Fruit fly (Drosophila melanogaster) whole organism, embryonic: ENCODE measurements around the gene CG32040.

ENCODE experiments used
- Antp ChIP-seq: fragments of 200-800 bp; sonication (Bioruptor generic); optimal IDR thresholded peaks from 3 replicates; lab custom pipeline; 2016; ENCODE audit warnings: missing biosample characterization, missing genetic modification characterization
- BEAF-32 ChIP-seq: fragments of 200-800 bp; sonication (Bioruptor generic); optimal IDR thresholded peaks from 3 replicates; lab custom pipeline; 2017; ENCODE audit warnings: missing biosample characterization, missing genetic modification characterization, mild to moderate bottlenecking, moderate library complexity, missing genetic modification reagents
- CG10274 ChIP-seq: fragments of 200-800 bp; sonication (Bioruptor generic); optimal IDR thresholded peaks from 3 replicates; lab custom pipeline; 2017; ENCODE audit warnings: missing biosample characterization, mild to moderate bottlenecking, missing genetic modification characterization
- CG12391 ChIP-seq: fragments of 200-800 bp; sonication (Bioruptor generic); optimal IDR thresholded peaks from 3 replicates; lab custom pipeline; 2018; ENCODE audit warnings: missing biosample characterization, mild to moderate bottlenecking, missing genetic modification characterization, moderate library complexity
- CG15479 ChIP-seq: fragments of 200-800 bp; sonication (Bioruptor generic); optimal IDR thresholded peaks from 3 replicates; lab custom pipeline; 2019; ENCODE audit warnings: missing biosample characterization, mild to moderate bottlenecking, missing genetic modification characterization, moderate library complexity
- CG15696 ChIP-seq: fragments of 200-800 bp; sonication (Bioruptor generic); optimal IDR thresholded peaks from 2 replicates; lab custom pipeline; 2019; ENCODE audit warnings: missing biosample characterization, mild to moderate bottlenecking, missing genetic modification characterization, moderate library complexity
- CG16815 ChIP-seq: fragments of 200-800 bp; sonication (Bioruptor generic); optimal IDR thresholded peaks from 3 replicates; lab custom pipeline; 2017; ENCODE audit warnings: missing biosample characterization, mild to moderate bottlenecking, missing genetic modification characterization
- CG2889 ChIP-seq: fragments of 200-800 bp; sonication (Bioruptor generic); IDR thresholded peaks from 3 replicates; pipeline ENCODE4 v1.3.6; 2022; ENCODE audit warnings: missing biosample characterization, missing genetic modification characterization
- CG30431 ChIP-seq: fragments of 200-800 bp; sonication (Bioruptor generic); optimal IDR thresholded peaks from 2 replicates; lab custom pipeline; 2017; ENCODE audit warnings: missing biosample characterization, missing genetic modification characterization
- CG32767 ChIP-seq: fragments of 200-800 bp; sonication (Bioruptor generic); IDR thresholded peaks from 2 replicates; pipeline ENCODE4 v1.3.6; 2022; ENCODE audit warnings: missing biosample characterization, missing genetic modification characterization
- CG34224 ChIP-seq: fragments of 200-800 bp; sonication (Bioruptor generic); IDR thresholded peaks from 3 replicates; pipeline ENCODE4 v1.3.6; 2022; ENCODE audit warnings: missing biosample characterization, missing genetic modification characterization; ENCODE audit not compliant: partially characterized antibody
- CG3847 ChIP-seq: fragments of 200-800 bp; sonication (Bioruptor generic); IDR thresholded peaks from 2 replicates; pipeline ENCODE4 v1.3.6; 2022; ENCODE audit warnings: missing biosample characterization, missing genetic modification characterization
- CG4424 ChIP-seq: fragments of 200-800 bp; sonication (Bioruptor generic); optimal IDR thresholded peaks from 3 replicates; lab custom pipeline; 2016; ENCODE audit warnings: missing biosample characterization, missing genetic modification characterization
- CG4730 ChIP-seq: fragments of 200-800 bp; sonication (Bioruptor generic); IDR thresholded peaks from 2 replicates; pipeline ENCODE4 v1.3.6; 2022; ENCODE audit warnings: missing biosample characterization, missing genetic modification characterization
- CG6175 ChIP-seq: fragments of 200-800 bp; sonication (Bioruptor generic); IDR thresholded peaks from 3 replicates; pipeline ENCODE4 v1.3.6; 2022; ENCODE audit warnings: missing biosample characterization, missing genetic modification characterization
- CG6813 ChIP-seq: fragments of 200-800 bp; sonication (Bioruptor generic); optimal IDR thresholded peaks from 2 replicates; lab custom pipeline; 2017; ENCODE audit warnings: missing biosample characterization, missing genetic modification characterization, mild to moderate bottlenecking, moderate library complexity, missing genetic modification reagents
- CG7357 ChIP-seq: fragments of 200-800 bp; sonication (Bioruptor generic); IDR thresholded peaks from 3 replicates; pipeline ENCODE4 v1.3.6; 2022; ENCODE audit warnings: missing biosample characterization, missing genetic modification characterization
- CG7556 ChIP-seq: fragments of 200-800 bp; sonication (Bioruptor generic); optimal IDR thresholded peaks from 2 replicates; lab custom pipeline; 2017; ENCODE audit warnings: missing biosample characterization, mild to moderate bottlenecking, missing genetic modification characterization
- CG8359 ChIP-seq: fragments of 200-800 bp; sonication (Bioruptor generic); optimal IDR thresholded peaks from 2 replicates; lab custom pipeline; 2017; ENCODE audit warnings: missing biosample characterization, mild to moderate bottlenecking, missing genetic modification characterization, borderline replicate concordance
- CG8478 ChIP-seq: fragments of >200 bp; optimal IDR thresholded peaks from 2 replicates; lab custom pipeline; 2018
- D ChIP-seq, 2 experiments: fragments of 200-800 bp in 1 of 2; fragments of >200 bp in 1 of 2; sonication (Bioruptor generic) in 1 of 2; optimal IDR thresholded peaks; 2 replicates in 1 of 2; 3 replicates in 1 of 2; lab custom pipeline; 2017; ENCODE audit warnings: mild to moderate bottlenecking in 1 of 2, missing biosample characterization in 1 of 2, missing genetic modification characterization in 1 of 2, missing genetic modification reagents in 1 of 2
- HmgZ ChIP-seq: fragments of 200-800 bp; sonication (Bioruptor generic); optimal IDR thresholded peaks from 2 replicates; lab custom pipeline; 2018; ENCODE audit warnings: missing biosample characterization, mild to moderate bottlenecking, missing genetic modification characterization
- Hmx ChIP-seq: fragments of 200-800 bp; sonication (Bioruptor generic); optimal IDR thresholded peaks from 2 replicates; lab custom pipeline; 2016; ENCODE audit warnings: missing biosample characterization, missing genetic modification characterization
- Jarid2 ChIP-seq: fragments of 200-800 bp; sonication (Bioruptor generic); optimal IDR thresholded peaks from 3 replicates; lab custom pipeline; 2017; ENCODE audit warnings: mild to moderate bottlenecking, missing biosample characterization, missing genetic modification reagents, missing genetic modification characterization
- NC2β ChIP-seq: fragments of 200-800 bp; sonication (Bioruptor generic); optimal IDR thresholded peaks from 2 replicates; lab custom pipeline; 2016; ENCODE audit warnings: missing biosample characterization, missing genetic modification characterization
- Nf-YB ChIP-seq: fragments of 200-800 bp; sonication (Bioruptor generic); optimal IDR thresholded peaks from 3 replicates; lab custom pipeline; 2019; ENCODE audit warnings: missing biosample characterization, mild to moderate bottlenecking, missing genetic modification characterization, moderate library complexity
- al ChIP-seq: fragments of 200-800 bp; sonication (Bioruptor generic); IDR thresholded peaks from 2 replicates; pipeline ENCODE4 v1.3.6; 2022; ENCODE audit warnings: missing biosample characterization, missing genetic modification characterization
- cad ChIP-seq: fragments of >200 bp; optimal IDR thresholded peaks from 2 replicates; lab custom pipeline; 2017; ENCODE audit warnings: missing biosample characterization, missing genetic modification characterization
- chif ChIP-seq, 2 experiments: fragments of 200-800 bp; sonication (Bioruptor generic); optimal IDR thresholded peaks; 3 replicates each; lab custom pipeline; 2016; ENCODE audit warnings: missing biosample characterization in 2 of 2, missing genetic modification characterization in 2 of 2
- corto ChIP-seq: fragments of 200-800 bp; sonication (Bioruptor generic); optimal IDR thresholded peaks from 2 replicates; lab custom pipeline; 2016; ENCODE audit warnings: missing biosample characterization, mild to moderate bottlenecking, missing genetic modification characterization, moderate library complexity
- crp ChIP-seq, 2 experiments: fragments of 200-800 bp; sonication (Bioruptor generic); optimal IDR thresholded peaks; 2 replicates in 1 of 2; 3 replicates in 1 of 2; lab custom pipeline; 2017; ENCODE audit warnings: missing biosample characterization in 2 of 2, missing genetic modification characterization in 2 of 2, mild to moderate bottlenecking in 1 of 2, moderate library complexity in 1 of 2
- emc ChIP-seq: fragments of 200-800 bp; sonication (Bioruptor generic); optimal IDR thresholded peaks from 2 replicates; lab custom pipeline; 2016; ENCODE audit warnings: missing biosample characterization, missing genetic modification characterization
- ewg ChIP-seq: fragments of 200-800 bp; sonication (Bioruptor generic); optimal IDR thresholded peaks from 3 replicates; lab custom pipeline; 2017; ENCODE audit warnings: mild to moderate bottlenecking, missing biosample characterization, missing genetic modification reagents, missing genetic modification characterization
- eyg ChIP-seq: fragments of 200-800 bp; sonication (Bioruptor generic); optimal IDR thresholded peaks from 3 replicates; lab custom pipeline; 2016; ENCODE audit warnings: missing biosample characterization, missing genetic modification characterization
- fd64A ChIP-seq: fragments of 200-800 bp; sonication (Bioruptor generic); optimal IDR thresholded peaks from 3 replicates; lab custom pipeline; 2018; ENCODE audit warnings: missing biosample characterization, mild to moderate bottlenecking, missing genetic modification characterization
- gcm2 ChIP-seq: fragments of 200-800 bp; sonication (Bioruptor generic); optimal IDR thresholded peaks from 2 replicates; lab custom pipeline; 2016; ENCODE audit warnings: missing biosample characterization, missing genetic modification characterization
- grau ChIP-seq: fragments of 200-800 bp; optimal IDR thresholded peaks from 3 replicates; lab custom pipeline; 2019; ENCODE audit warnings: missing biosample characterization, mild to moderate bottlenecking, missing genetic modification characterization, moderate library complexity
- hth ChIP-seq: fragments of >200 bp; optimal IDR thresholded peaks from 2 replicates; lab custom pipeline; 2017; ENCODE audit warnings: inconsistent platforms
- knrl ChIP-seq: fragments of 200-800 bp; sonication (Bioruptor generic); IDR thresholded peaks from 3 replicates; pipeline ENCODE4 v1.3.6; 2022; ENCODE audit warnings: missing biosample characterization, missing genetic modification characterization; ENCODE audit not compliant: partially characterized antibody
- mld ChIP-seq: fragments of 200-800 bp; sonication (Bioruptor generic); IDR thresholded peaks from 3 replicates; pipeline ENCODE4 v1.3.6; 2022; ENCODE audit warnings: missing biosample characterization, missing genetic modification characterization; ENCODE audit not compliant: partially characterized antibody
- nom ChIP-seq: fragments of 200-800 bp; sonication (Bioruptor generic); optimal IDR thresholded peaks from 2 replicates; lab custom pipeline; 2017; ENCODE audit warnings: missing biosample characterization, missing genetic modification characterization, mild to moderate bottlenecking, moderate library complexity, missing genetic modification reagents
- pfk ChIP-seq: fragments of 200-800 bp; sonication (Bioruptor generic); optimal IDR thresholded peaks from 2 replicates; lab custom pipeline; 2018; ENCODE audit warnings: missing biosample characterization, mild to moderate bottlenecking, missing genetic modification characterization, moderate library complexity
- pho ChIP-seq: fragments of 200-800 bp; sonication (Bioruptor generic); optimal IDR thresholded peaks from 2 replicates; lab custom pipeline; 2016; ENCODE audit warnings: missing biosample characterization, missing genetic modification characterization
- phol ChIP-seq: fragments of 200-800 bp; sonication (Bioruptor generic); optimal IDR thresholded peaks from 3 replicates; lab custom pipeline; 2018; ENCODE audit warnings: missing biosample characterization, mild to moderate bottlenecking, missing genetic modification characterization, moderate library complexity
- seq ChIP-seq: fragments of 200-800 bp; sonication (Bioruptor generic); IDR thresholded peaks from 2 replicates; pipeline ENCODE4 v1.3.6; 2022; ENCODE audit warnings: missing biosample characterization, missing genetic modification characterization
- so ChIP-seq: fragments of 200-800 bp; sonication (Bioruptor generic); IDR thresholded peaks from 3 replicates; pipeline ENCODE4 v1.3.6; 2022; ENCODE audit warnings: missing biosample characterization, missing genetic modification characterization
- tna ChIP-seq: fragments of 200-800 bp; sonication (Bioruptor generic); IDR thresholded peaks from 2 replicates; pipeline ENCODE4 v1.3.6; 2022; ENCODE audit warnings: missing biosample characterization, missing genetic modification characterization; ENCODE audit not compliant: partially characterized antibody

CG32040 gene

dm6 chr3L:9377198-9378035 lies 23.6 kb downstream of the CG32040 start, which contains the start of gene Hsp26 (continued):
- TF ChIP-seq CG3847 (GFP tag; lab: Robert Waterston, UW) (peak; percentile 66), gcm2 (GFP tag; lab: Kevin White, UChicago) (peak; percentile 58), pho (GFP tag; lab: Kevin White, UChicago) (peak; percentile 83), hth (lab: Kevin White, UChicago) (no peak), al (peak; percentile 35; the same call in 1 of the 2 replicates), CG12391 (tag; lab: Kevin White, UChicago) (peak; percentile 90), crp (GFP tag; optimal IDR thresholded peaks at IDR 0.05; lab: Kevin White, UChicago) (peak; percentile 8 to 31), tna (no peak), CG15479 (GFP tag; lab: Kevin White, UChicago) (no peak), CG4730 (GFP tag; lab: Robert Waterston, UW) (peak; percentile 65), CG6813 (GFP tag; lab: Kevin White, UChicago) (peak; percentile 78), CG8359 (GFP tag; lab: Kevin White, UChicago) (peak; percentile 34), CG34224 (GFP tag; lab: Robert Waterston, UW) (peak; percentile 37; the same call in 1 of the 3 replicates), nom (GFP tag; lab: Kevin White, UChicago) (peak; percentile 79), Hmx (GFP tag; lab: Kevin White, UChicago) (peak; percentile 55), eyg (GFP tag; lab: Kevin White, UChicago) (peak; percentile 65), CG4424 (peak; percentile 83), BEAF-32 (GFP tag; lab: Kevin White, UChicago) (no peak), D (optimal IDR thresholded peaks at IDR 0.05; lab: Kevin White, UChicago) (no peak), D (GFP tag; optimal IDR thresholded peaks at IDR 0.05; lab: Kevin White, UChicago) (peak; percentile 51), CG30431 (GFP tag; lab: Kevin White, UChicago) (peak; percentile 18), so (GFP tag; lab: Robert Waterston, UW) (peak; percentile 92), emc (GFP tag; lab: Kevin White, UChicago) (peak; percentile 55), corto (GFP tag; lab: Kevin White, UChicago) (peak; percentile 79), seq (peak; percentile 88), CG32767 (peak; percentile 86), fd64A (GFP tag; lab: Kevin White, UChicago) (no peak), Jarid2 (peak; percentile 75), Nf-YB (peak; percentile 63), cad (GFP tag; lab: Kevin White, UChicago) (no peak), Antp (GFP tag; lab: Kevin White, UChicago) (peak; percentile 86), pfk (GFP tag; lab: Kevin White, UChicago) (no peak), ewg (GFP tag; lab: Kevin White, UChicago) (peak; percentile 93), phol (tag; lab: Kevin White, UChicago) (peak; percentile 75), knrl (GFP tag; lab: Robert Waterston, UW) (no peak), CG16815 (GFP tag; lab: Kevin White, UChicago) (peak; percentile 40), NC2β (GFP tag; lab: Kevin White, UChicago) (peak; percentile 78), CG2889 (GFP tag; lab: Robert Waterston, UW) (peak; percentile 63; the same call in 2 of the 3 replicates), CG7556 (GFP tag; lab: Kevin White, UChicago) (peak; percentile 89), CG10274 (GFP tag; lab: Kevin White, UChicago) (peak; percentile 3), chif (GFP tag; optimal IDR thresholded peaks at IDR 0.05; lab: Kevin White, UChicago) (peak; percentile 81 to 82), CG6175 (GFP tag; lab: Robert Waterston, UW) (no peak), CG15696 (peak; percentile 12), mld (GFP tag; lab: Robert Waterston, UW) (no peak), CG7357 (GFP tag; lab: Robert Waterston, UW) (peak; percentile 61), CG8478 (lab: Kevin White, UChicago) (no peak), HmgZ (tag; lab: Kevin White, UChicago) (peak; percentile 72), grau (peak; percentile 84)
